Worm (Caenorhabditis elegans) whole organism, L4/young adult: ENCODE measurements around the gene xpf-1.
A peak's percentile ranks its signal among the peaks of the same experiment; 100 is the strongest.

Source experiments
- W03F9.2 ChIP-seq: fragments of 150-350 bp; optimal IDR thresholded peaks from 2 replicates; lab custom pipeline; 2014; ENCODE audit warnings: missing biosample characterization, missing genetic modification characterization
- dao-5 ChIP-seq: sonication (generic microtip); optimal IDR thresholded peaks from 2 replicates; lab custom pipeline; 2016; ENCODE audit warnings: missing genotype, missing genetic modification characterization, moderate library complexity, missing compliant biosample characterization
- him-1 ChIP-seq: sonication (generic microtip); optimal IDR thresholded peaks from 2 replicates; lab custom pipeline; 2016; ENCODE audit warnings: missing genotype, missing genetic modification reagents, missing genetic modification characterization, missing compliant biosample characterization

The xpf-1 gene

ce11 chrII:11695945-11696270 lies at the start of gene xpf-1:
xpf-1 (plus strand) TSS chrII:11696171.
- TF ChIP-seq him-1 (tag; lab: Kevin White, UChicago) (no peak), W03F9.2 (tag; lab: Kevin White, UChicago) (no peak), dao-5 (tag; lab: Kevin White, UChicago) (no peak)

- TF ChIP-seq dao-5 (tag; lab: Kevin White, UChicago) = no peak
- TF ChIP-seq W03F9.2 (tag; lab: Kevin White, UChicago) = no peak
- TF ChIP-seq him-1 (tag; lab: Kevin White, UChicago) = no peak
Observed at ce11 chrII:11646276-11646797, 49.6 kb upstream of the xpf-1 start, which contains the start of gene ghi-1. ghi-1 (plus strand) TSS chrII:11646747.

ce11 chrII:11646874-11647273 lies 49.1 kb upstream of the xpf-1 start:
- TF ChIP-seq dao-5 (tag; lab: Kevin White, UChicago) = no peak
- no peak for TF ChIP-seq him-1 (tag; lab: Kevin White, UChicago)

ce11 chrII:11649239-11649638 lies 46.7 kb upstream of the xpf-1 start:
- TF ChIP-seq W03F9.2 (tag; lab: Kevin White, UChicago) = no peak
- no peak for TF ChIP-seq him-1 (tag; lab: Kevin White, UChicago)
- no peak for TF ChIP-seq dao-5 (tag; lab: Kevin White, UChicago)

- TF ChIP-seq dao-5 (tag; lab: Kevin White, UChicago) (no peak), W03F9.2 (tag; lab: Kevin White, UChicago) (no peak)
Observed at ce11 chrII:11650975-11651588, 44.9 kb upstream of the xpf-1 start, which contains the start of gene coa-7. coa-7 (minus strand) TSS chrII:11651148.

ce11 chrII:11652125-11652524 lies 43.8 kb upstream of the xpf-1 start:
- TF ChIP-seq him-1 (tag; lab: Kevin White, UChicago) (no peak), W03F9.2 (tag; lab: Kevin White, UChicago) (no peak), dao-5 (tag; lab: Kevin White, UChicago) (no peak)

ce11 chrII:11652679-11653174 lies 43.2 kb upstream of the xpf-1 start, which contains the start of the genes rad-23 and rpn-12:
rad-23 (minus strand) TSS chrII:11652729.
rpn-12 (plus strand) TSS chrII:11653124.
- peak; percentile 82 for TF ChIP-seq W03F9.2 (tag; lab: Kevin White, UChicago)
- TF ChIP-seq him-1 (tag; lab: Kevin White, UChicago) = no peak

- TF ChIP-seq W03F9.2 (tag; lab: Kevin White, UChicago) = no peak
- no peak for TF ChIP-seq him-1 (tag; lab: Kevin White, UChicago)
- no peak for TF ChIP-seq dao-5 (tag; lab: Kevin White, UChicago)
Observed at ce11 chrII:11657079-11657478, 38.9 kb upstream of the xpf-1 start, which contains the start of gene nep-1. nep-1 (minus strand) TSS chrII:11657179.

- TF ChIP-seq W03F9.2 (tag; lab: Kevin White, UChicago) (no peak), him-1 (tag; lab: Kevin White, UChicago) (no peak), dao-5 (tag; lab: Kevin White, UChicago) (no peak)
Observed at ce11 chrII:11658854-11659253, 37.1 kb upstream of the xpf-1 start.

- TF ChIP-seq dao-5 (tag; lab: Kevin White, UChicago) = no peak
- TF ChIP-seq W03F9.2 (tag; lab: Kevin White, UChicago) = no peak
- no peak for TF ChIP-seq him-1 (tag; lab: Kevin White, UChicago)
Observed at ce11 chrII:11675877-11676473, 20.0 kb upstream of the xpf-1 start, which contains the start of the genes trr-1 and C47D12.2. trr-1 (minus strand) TSS chrII:11675927. C47D12.2 (plus strand) TSS chrII:11676306.

ce11 chrII:11680220-11680619 lies 15.8 kb upstream of the xpf-1 start:
- no peak for TF ChIP-seq W03F9.2 (tag; lab: Kevin White, UChicago)
- TF ChIP-seq dao-5 (tag; lab: Kevin White, UChicago) = no peak
- TF ChIP-seq him-1 (tag; lab: Kevin White, UChicago) = no peak

- TF ChIP-seq dao-5 (tag; lab: Kevin White, UChicago) (no peak), W03F9.2 (tag; lab: Kevin White, UChicago) (no peak), him-1 (tag; lab: Kevin White, UChicago) (no peak)
Observed at ce11 chrII:11681136-11681824, 14.7 kb upstream of the xpf-1 start, which contains the start of the genes sfxn-1.4 and C47D12.4. sfxn-1.4 (minus strand) TSS chrII:11681236. C47D12.4 (plus strand) TSS chrII:11681774.

- TF ChIP-seq dao-5 (tag; lab: Kevin White, UChicago) (no peak), him-1 (tag; lab: Kevin White, UChicago) (no peak), W03F9.2 (tag; lab: Kevin White, UChicago) (no peak)
Observed at ce11 chrII:11685177-11685576, 10.8 kb upstream of the xpf-1 start, which contains the start of gene C47D12.5. C47D12.5 (minus strand) TSS chrII:11685277.
